Worm (Caenorhabditis elegans) whole organism, L1 larva: Measurements from ENCODE around the gene cest-9.1.
A peak's percentile ranks its signal among the peaks of the same experiment; 100 is the strongest.

ENCODE experiments used
- C34B4.2 ChIP-seq: sonication (generic microtip); optimal IDR thresholded peaks from 2 replicates; lab custom pipeline; 2017; ENCODE audit warnings: mild to moderate bottlenecking, missing genetic modification characterization, missing compliant biosample characterization
- alr-1 ChIP-seq: fragments of 200-800 bp; sonication (Bioruptor generic); optimal IDR thresholded peaks from 2 replicates; lab custom pipeline; 2018; ENCODE audit warnings: borderline replicate concordance, mild to moderate bottlenecking, missing genetic modification characterization, missing compliant biosample characterization
- ama-1 ChIP-seq: fragments of 150-350 bp; optimal IDR thresholded peaks from 2 replicates; lab custom pipeline; 2014
- blmp-1 ChIP-seq: fragments of 150-350 bp; optimal IDR thresholded peaks from 2 replicates; lab custom pipeline; 2014; ENCODE audit warnings: missing biosample characterization, missing genetic modification characterization
- ceh-63 ChIP-seq: fragments of 200-800 bp; sonication (Bioruptor generic); optimal IDR thresholded peaks from 2 replicates; lab custom pipeline; 2018; ENCODE audit warnings: mild to moderate bottlenecking, missing genetic modification characterization, missing compliant biosample characterization
- ceh-8 ChIP-seq: fragments of 200-800 bp; sonication (Bioruptor generic); optimal IDR thresholded peaks from 2 replicates; lab custom pipeline; 2018; ENCODE audit warnings: mild to moderate bottlenecking, missing genetic modification characterization, moderate library complexity, missing compliant biosample characterization
- ceh-82 ChIP-seq, 3 experiments: fragments of 150-350 bp in 1 of 3; sonication (generic microtip) in 2 of 3; optimal IDR thresholded peaks; 2 replicates each; lab custom pipeline; 2014 to 2017; ENCODE audit warnings: missing biosample characterization in 3 of 3, missing genetic modification characterization in 3 of 3
- ceh-88 ChIP-seq: fragments of 200-800 bp; sonication (Bioruptor generic); IDR thresholded peaks from 2 replicates; pipeline ENCODE4 v1.3.6; 2022; ENCODE audit warnings: missing genetic modification characterization, missing compliant biosample characterization
- ces-1 ChIP-seq: fragments of 150-350 bp; optimal IDR thresholded peaks from 2 replicates; lab custom pipeline; 2014; ENCODE audit warnings: missing biosample characterization, missing genetic modification reagents, missing genetic modification characterization
- efl-1 ChIP-seq, 4 experiments: fragments of 150-350 bp; optimal IDR thresholded peaks in 3 of 4; peaks in 1 of 4; 1 replicate in 1 of 4; 2 replicates in 3 of 4; lab custom pipeline; 2014; ENCODE audit warnings: missing biosample characterization in 2 of 4, missing genetic modification characterization in 2 of 4, missing genetic modification reagents in 2 of 4
- egl-13 ChIP-seq: sonication (generic microtip); optimal IDR thresholded peaks from 2 replicates; lab custom pipeline; 2016; ENCODE audit warnings: missing genotype, missing genetic modification reagents, missing genetic modification characterization, missing compliant biosample characterization
- elt-2 ChIP-seq: sonication (generic microtip); optimal IDR thresholded peaks from 2 replicates; lab custom pipeline; 2016; ENCODE audit warnings: missing genetic modification characterization, mild to moderate bottlenecking, inconsistent platforms, missing compliant biosample characterization, missing genetic modification reagents
- ets-5 ChIP-seq: fragments of 200-800 bp; sonication (Bioruptor generic); IDR thresholded peaks from 2 replicates; pipeline ENCODE4 v1.3.6; 2022; ENCODE audit warnings: missing genetic modification characterization, missing compliant biosample characterization
- fkh-10 ChIP-seq: sonication (generic microtip); optimal IDR thresholded peaks from 2 replicates; lab custom pipeline; 2017; ENCODE audit warnings: missing biosample characterization, missing genetic modification reagents, missing genetic modification characterization
- fkh-8 ChIP-seq: sonication (generic microtip); optimal IDR thresholded peaks from 2 replicates; lab custom pipeline; 2016; ENCODE audit warnings: mild to moderate bottlenecking, missing genetic modification characterization, missing compliant biosample characterization
- grh-1 ChIP-seq: fragments of 200-800 bp; sonication (Bioruptor generic); IDR thresholded peaks from 2 replicates; pipeline ENCODE4 v1.3.6; 2022; ENCODE audit warnings: missing genetic modification reagents, missing genetic modification characterization, missing compliant biosample characterization
- hlh-17 ChIP-seq: fragments of 200-800 bp; sonication (Bioruptor generic); optimal IDR thresholded peaks from 2 replicates; lab custom pipeline; 2018; ENCODE audit warnings: missing genetic modification characterization, mild to moderate bottlenecking, missing compliant biosample characterization, moderate library complexity, borderline replicate concordance
- hpl-2 ChIP-seq: fragments of 150-350 bp; optimal IDR thresholded peaks from 2 replicates; lab custom pipeline; 2014; ENCODE audit warnings: missing biosample characterization, missing genetic modification reagents, missing genetic modification characterization
- irx-1 ChIP-seq: sonication (generic microtip); optimal IDR thresholded peaks from 2 replicates; lab custom pipeline; 2016; ENCODE audit warnings: missing genetic modification characterization, missing compliant biosample characterization
- isw-1 ChIP-seq: fragments of 200-800 bp; sonication (Bioruptor generic); IDR thresholded peaks from 2 replicates; pipeline ENCODE4 v1.3.6; 2022; ENCODE audit warnings: missing genetic modification characterization, missing compliant biosample characterization
- jun-1 ChIP-seq: fragments of 150-350 bp; optimal IDR thresholded peaks from 2 replicates; lab custom pipeline; 2014; ENCODE audit warnings: missing biosample characterization, missing genetic modification reagents, missing genetic modification characterization
- lir-3 ChIP-seq: sonication (generic microtip); optimal IDR thresholded peaks from 2 replicates; lab custom pipeline; 2016; ENCODE audit warnings: mild to moderate bottlenecking, missing genetic modification characterization, moderate library complexity, missing compliant biosample characterization; ENCODE audit not compliant: poor library complexity
- lsy-2 ChIP-seq, 2 experiments: fragments of 150-350 bp; optimal IDR thresholded peaks; 2 replicates each; lab custom pipeline; 2014; ENCODE audit warnings: missing biosample characterization in 2 of 2, missing genetic modification characterization in 2 of 2
- mdl-1 ChIP-seq, 2 experiments: fragments of 150-350 bp; optimal IDR thresholded peaks; 2 replicates each; lab custom pipeline; 2014 to 2017; ENCODE audit warnings: missing biosample characterization in 2 of 2, missing genetic modification characterization in 2 of 2, inconsistent platforms in 1 of 2
- mep-1 ChIP-seq: fragments of 150-350 bp; optimal IDR thresholded peaks from 2 replicates; lab custom pipeline; 2014; ENCODE audit warnings: missing biosample characterization, missing genetic modification characterization
- nhr-12 ChIP-seq: sonication (generic microtip); optimal IDR thresholded peaks from 2 replicates; lab custom pipeline; 2017; ENCODE audit warnings: missing biosample characterization, missing genetic modification characterization
- nhr-20 ChIP-seq: sonication (generic microtip); optimal IDR thresholded peaks from 2 replicates; lab custom pipeline; 2016; ENCODE audit warnings: mild to moderate bottlenecking, missing genetic modification characterization, missing compliant biosample characterization
- nhr-237 ChIP-seq: fragments of 150-350 bp; optimal IDR thresholded peaks from 2 replicates; lab custom pipeline; 2014; ENCODE audit warnings: missing biosample characterization, missing genetic modification characterization
- nhr-47 ChIP-seq: sonication (generic microtip); optimal IDR thresholded peaks from 2 replicates; lab custom pipeline; 2016; ENCODE audit warnings: mild to moderate bottlenecking, missing genetic modification characterization, moderate library complexity, missing compliant biosample characterization
- nhr-71 ChIP-seq: sonication (generic microtip); optimal IDR thresholded peaks from 2 replicates; lab custom pipeline; 2016; ENCODE audit warnings: mild to moderate bottlenecking, missing genetic modification characterization, moderate library complexity, missing compliant biosample characterization
- nhr-76 ChIP-seq: sonication (generic microtip); optimal IDR thresholded peaks from 2 replicates; lab custom pipeline; 2017; ENCODE audit warnings: missing biosample characterization, missing genetic modification characterization
- nhr-77 ChIP-seq: fragments of 150-350 bp; optimal IDR thresholded peaks from 2 replicates; lab custom pipeline; 2014; ENCODE audit warnings: missing biosample characterization, missing genetic modification characterization
- nhr-85 ChIP-seq: sonication (generic microtip); peaks from one replicate; lab custom pipeline; 2016; ENCODE audit warnings: missing genetic modification characterization, inconsistent platforms, missing compliant biosample characterization
- pag-3 ChIP-seq: sonication (generic microtip); optimal IDR thresholded peaks from 2 replicates; lab custom pipeline; 2017; ENCODE audit warnings: missing genetic modification characterization, mild to moderate bottlenecking, missing compliant biosample characterization, antibody characterized with exemption, borderline replicate concordance; ENCODE audit not compliant: insufficient read depth
- pqm-1 ChIP-seq: sonication (generic microtip); optimal IDR thresholded peaks from 3 replicates; lab custom pipeline; 2017; ENCODE audit warnings: missing biosample characterization, missing genetic modification characterization
- snpc-4 ChIP-seq: fragments of 150-350 bp; optimal IDR thresholded peaks from 2 replicates; lab custom pipeline; 2014; ENCODE audit warnings: missing biosample characterization, missing genetic modification characterization
- sox-4 ChIP-seq: sonication (generic microtip); optimal IDR thresholded peaks from 2 replicates; lab custom pipeline; 2016; ENCODE audit warnings: missing genetic modification characterization, missing compliant biosample characterization
- sptf-1 ChIP-seq: fragments of 150-350 bp; optimal IDR thresholded peaks from 2 replicates; lab custom pipeline; 2014; ENCODE audit warnings: missing biosample characterization, missing genetic modification characterization
- unc-130 ChIP-seq: fragments of 150-350 bp; optimal IDR thresholded peaks from 2 replicates; lab custom pipeline; 2017; ENCODE audit warnings: missing biosample characterization, missing genetic modification characterization, inconsistent platforms
- unc-30 ChIP-seq: sonication (generic microtip); optimal IDR thresholded peaks from 2 replicates; lab custom pipeline; 2017; ENCODE audit warnings: missing biosample characterization, missing genetic modification characterization
- unc-62 ChIP-seq: fragments of 150-350 bp; optimal IDR thresholded peaks from 2 replicates; lab custom pipeline; 2014; ENCODE audit warnings: missing biosample characterization, missing genetic modification reagents, missing genetic modification characterization
- unc-98 ChIP-seq: fragments of 200-800 bp; sonication (Bioruptor generic); IDR thresholded peaks from 2 replicates; pipeline ENCODE4 v1.3.6; 2022; ENCODE audit warnings: missing genetic modification characterization, missing compliant biosample characterization
- vab-15 ChIP-seq: sonication (generic microtip); optimal IDR thresholded peaks from 2 replicates; lab custom pipeline; 2017; ENCODE audit warnings: missing genotype, mild to moderate bottlenecking, missing genetic modification characterization, missing compliant biosample characterization
- xbp-1 ChIP-seq: sonication (generic microtip); optimal IDR thresholded peaks from 2 replicates; lab custom pipeline; 2016; ENCODE audit warnings: missing genetic modification characterization, missing compliant biosample characterization
- zag-1 ChIP-seq: fragments of 150-350 bp; optimal IDR thresholded peaks from 2 replicates; lab custom pipeline; 2014; ENCODE audit warnings: missing biosample characterization, missing genetic modification characterization
- zip-4 ChIP-seq: fragments of 200-800 bp; sonication (Bioruptor generic); optimal IDR thresholded peaks from 2 replicates; lab custom pipeline; 2018; ENCODE audit warnings: mild to moderate bottlenecking, missing genetic modification characterization, moderate library complexity, missing compliant biosample characterization
- ztf-11 ChIP-seq, 2 experiments: sonication (generic microtip); optimal IDR thresholded peaks; 2 replicates each; lab custom pipeline; 2016 to 2017; ENCODE audit warnings: missing genetic modification characterization in 2 of 2, missing biosample characterization in 1 of 2, missing compliant biosample characterization in 1 of 2
- ztf-4 ChIP-seq: fragments of 150-350 bp; optimal IDR thresholded peaks from 2 replicates; lab custom pipeline; 2014; ENCODE audit warnings: missing biosample characterization, missing genetic modification characterization

cest-9.1 gene

DNA sequence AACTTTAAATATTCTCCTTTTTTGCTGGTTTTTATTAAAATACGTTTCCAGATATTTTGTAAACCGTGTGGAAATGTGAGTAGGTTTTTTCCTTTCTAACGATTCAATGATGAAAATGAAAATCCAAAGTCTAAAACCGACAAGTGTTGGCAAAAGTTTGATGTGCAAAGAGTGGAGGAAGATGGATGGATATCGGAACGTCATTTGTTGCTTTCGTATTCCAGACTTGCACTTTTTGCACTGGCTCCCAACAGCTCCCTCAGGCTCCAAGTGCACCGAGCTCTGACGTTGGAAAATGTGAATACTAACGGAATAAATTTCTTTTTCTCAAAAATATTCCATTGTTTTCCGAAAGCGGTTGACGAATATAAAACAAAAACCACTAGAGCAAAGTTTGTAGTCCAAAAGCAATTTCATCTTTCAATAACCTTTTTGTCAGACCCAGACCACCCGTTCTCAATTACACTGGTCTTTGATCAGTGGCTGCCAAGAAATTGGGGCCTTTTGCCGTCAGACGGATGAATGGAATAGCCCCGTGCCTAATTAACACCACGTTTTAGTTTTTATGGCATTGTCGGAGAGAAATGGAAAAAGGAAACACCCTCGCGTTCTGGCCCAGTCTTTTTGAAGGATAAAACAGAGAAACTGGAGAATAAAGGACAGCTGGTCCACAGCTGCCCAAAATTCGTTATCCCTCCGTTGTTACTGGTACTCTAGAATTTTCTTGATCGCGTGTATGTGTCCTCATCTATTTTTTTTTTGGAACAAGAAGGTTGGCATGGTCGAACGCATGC, 43.1 kb upstream of the cest-9.1 start (continued):
- no peak for TF ChIP-seq pqm-1 (tag; lab: Kevin White, UChicago)
- no peak for TF ChIP-seq efl-1 (optimal IDR thresholded peaks at IDR 0.05; lab: Kevin White, UChicago)
- peak in 1 of 2 experiments; percentile 50 for TF ChIP-seq efl-1 (GFP tag; optimal IDR thresholded peaks at IDR 0.05 in 1 of 2; lab: Kevin White, UChicago)
- TF ChIP-seq ztf-4 (tag; lab: Kevin White, UChicago), result no peak
- peak; percentile 14 for TF ChIP-seq nhr-71 (tag; lab: Kevin White, UChicago)
- TF ChIP-seq fkh-8 (tag; lab: Kevin White, UChicago), result no peak
- no peak for TF ChIP-seq ets-5 (GFP tag; lab: Robert Waterston, UW)
- no peak for TF ChIP-seq zag-1 (tag; lab: Kevin White, UChicago)
- TF ChIP-seq nhr-47, result no peak
- TF ChIP-seq irx-1 (tag; lab: Kevin White, UChicago), result no peak
- no peak for TF ChIP-seq ceh-82 (tag; optimal IDR thresholded peaks at IDR 0.05; lab: Kevin White, UChicago)

ce11 chrX:12184393-12184792, 41.6 kb upstream of the cest-9.1 start:
- TF ChIP-seq ces-1 (GFP tag; lab: Kevin White, UChicago) (peak; percentile 7), xbp-1 (no peak), jun-1 (tag; lab: Kevin White, UChicago) (no peak), mep-1 (peak; percentile 45), irx-1 (tag; lab: Kevin White, UChicago) (no peak), ceh-88 (GFP tag; lab: Robert Waterston, UW) (no peak), sox-4 (tag; lab: Kevin White, UChicago) (no peak), ama-1 (no peak), pag-3 (tag; lab: Kevin White, UChicago) (no peak), nhr-12 (tag; lab: Kevin White, UChicago) (no peak), unc-130 (tag; lab: Kevin White, UChicago) (no peak), nhr-85 (tag; lab: Kevin White, UChicago) (no peak), nhr-20 (tag; lab: Kevin White, UChicago) (no peak), ceh-8 (GFP tag; lab: Kevin White, UChicago) (no peak), nhr-76 (tag; lab: Kevin White, UChicago) (no peak), grh-1 (GFP tag; lab: Robert Waterston, UW) (no peak), snpc-4 (tag; lab: Kevin White, UChicago) (no peak), nhr-237 (tag; lab: Kevin White, UChicago) (no peak), ets-5 (GFP tag; lab: Robert Waterston, UW) (no peak), alr-1 (tag; lab: Kevin White, UChicago) (no peak), lir-3 (tag; lab: Kevin White, UChicago) (peak; percentile 3), egl-13 (tag; lab: Kevin White, UChicago) (no peak), unc-30 (tag; lab: Kevin White, UChicago) (no peak), zip-4 (no peak), ceh-82 (tag; optimal IDR thresholded peaks at IDR 0.05; lab: Kevin White, UChicago) (no peak), hlh-17 (GFP tag; lab: Kevin White, UChicago) (no peak), ztf-11 (tag; optimal IDR thresholded peaks at IDR 0.05; lab: Kevin White, UChicago) (no peak), nhr-77 (tag; lab: Kevin White, UChicago) (no peak), efl-1 (optimal IDR thresholded peaks at IDR 0.05; lab: Kevin White, UChicago) (no peak), efl-1 (GFP tag; optimal IDR thresholded peaks at IDR 0.05 in 1 of 2; lab: Kevin White, UChicago) (no peak), blmp-1 (tag; lab: Kevin White, UChicago) (peak; percentile 70), nhr-47 (peak; percentile 2), mdl-1 (tag; optimal IDR thresholded peaks at IDR 0.05; lab: Kevin White, UChicago) (no peak), pqm-1 (tag; lab: Kevin White, UChicago) (no peak), fkh-10 (GFP tag; lab: Kevin White, UChicago) (no peak), unc-98 (GFP tag; lab: Robert Waterston, UW) (no peak), unc-62 (GFP tag; lab: Kevin White, UChicago) (no peak), sptf-1 (no peak), ceh-63 (GFP tag; lab: Kevin White, UChicago) (no peak), C34B4.2 (no peak), elt-2 (tag; lab: Kevin White, UChicago) (no peak), isw-1 (GFP tag; lab: Robert Waterston, UW) (no peak), hpl-2 (no peak), vab-15 (tag; lab: Kevin White, UChicago) (no peak), lsy-2 (tag; optimal IDR thresholded peaks at IDR 0.05; lab: Kevin White, UChicago) (peak in 1 of 2 experiments; percentile 33)
